Worm (Caenorhabditis elegans) whole organism, L1 larva: ENCODE measurements around the gene F31D5.2.

ENCODE experiments used
- ama-1 ChIP-seq: fragments of 150-350 bp; optimal IDR thresholded peaks from 2 replicates; lab custom pipeline; 2014
- fos-1 ChIP-seq: fragments of 150-350 bp; optimal IDR thresholded peaks from 2 replicates; lab custom pipeline; 2014; ENCODE audit warnings: missing biosample characterization, missing genetic modification characterization
- irx-1 ChIP-seq: sonication (generic microtip); optimal IDR thresholded peaks from 2 replicates; lab custom pipeline; 2016; ENCODE audit warnings: missing genetic modification characterization, missing compliant biosample characterization
- jun-1 ChIP-seq: fragments of 150-350 bp; optimal IDR thresholded peaks from 2 replicates; lab custom pipeline; 2014; ENCODE audit warnings: missing biosample characterization, missing genetic modification reagents, missing genetic modification characterization
- nhr-237 ChIP-seq: fragments of 150-350 bp; optimal IDR thresholded peaks from 2 replicates; lab custom pipeline; 2014; ENCODE audit warnings: missing biosample characterization, missing genetic modification characterization
- nhr-77 ChIP-seq: fragments of 150-350 bp; optimal IDR thresholded peaks from 2 replicates; lab custom pipeline; 2014; ENCODE audit warnings: missing biosample characterization, missing genetic modification characterization
- pqm-1 ChIP-seq: sonication (generic microtip); optimal IDR thresholded peaks from 3 replicates; lab custom pipeline; 2017; ENCODE audit warnings: missing biosample characterization, missing genetic modification characterization
- sptf-1 ChIP-seq: fragments of 150-350 bp; optimal IDR thresholded peaks from 2 replicates; lab custom pipeline; 2014; ENCODE audit warnings: missing biosample characterization, missing genetic modification characterization
- unc-86 ChIP-seq: sonication (generic microtip); optimal IDR thresholded peaks from 2 replicates; lab custom pipeline; 2016; ENCODE audit warnings: missing genetic modification characterization, missing compliant biosample characterization

DNA sequence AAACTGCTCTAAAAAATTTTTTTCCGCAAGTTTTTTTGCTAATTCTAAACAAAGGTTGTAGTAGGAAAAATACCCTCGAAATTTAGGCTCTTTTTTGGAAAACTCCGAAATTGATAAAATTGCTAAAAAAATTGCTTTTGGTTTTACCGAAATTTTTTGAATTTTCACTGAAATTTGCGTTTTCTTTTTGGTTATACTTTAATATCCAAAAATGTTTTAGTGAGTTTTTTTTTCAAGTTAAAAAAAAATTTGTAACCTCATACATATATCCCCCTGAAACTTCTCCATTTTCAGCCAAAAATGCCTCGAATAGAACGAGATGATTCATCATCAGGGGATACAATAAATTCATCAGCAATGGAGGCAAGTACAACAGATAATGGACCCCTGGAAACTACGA lies 31.5 kb downstream of the F31D5.2 start, which contains the start of gene gpa-11:
- TF ChIP-seq irx-1 (tag; lab: Kevin White, UChicago) (no peak), jun-1 (tag; lab: Kevin White, UChicago) (no peak), fos-1 (tag; lab: Kevin White, UChicago) (no peak), nhr-237 (tag; lab: Kevin White, UChicago) (no peak), nhr-77 (no peak), unc-86 (no peak), sptf-1 (no peak), ama-1 (lab: Kevin White, UChicago) (no peak), pqm-1 (tag; lab: Kevin White, UChicago) (no peak)
